Worm (Caenorhabditis elegans): ENCODE measurements around the gene vps-33.2.

vps-33.2 gene

ce11 chrII:6587264-6587870 lies 13.6 kb upstream of the vps-33.2 start, which contains the start of gene C56C10.7 (continued):
- TF ChIP-seq rec-8 (tag; optimal IDR thresholded peaks at IDR 0.05) (no peak), nhr-120 (GFP tag; IDR thresholded peaks at IDR 0.05) (no peak)

- no peak for TF ChIP-seq bed-1 (GFP tag; IDR thresholded peaks at IDR 0.05)
- peak; percentile 96 for TF ChIP-seq F49E8.2 (tag; optimal IDR thresholded peaks at IDR 0.05; ENCODE audit: insufficient read depth)
- TF ChIP-seq madf-8 (GFP tag; conservative IDR thresholded peaks at IDR 0.05) = peak; percentile 71
- no peak for TF ChIP-seq ceh-79 (tag; optimal IDR thresholded peaks at IDR 0.05)
- peak; percentile 95 for TF ChIP-seq unc-62 (GFP tag; optimal IDR thresholded peaks at IDR 0.05)
- peak; percentile 97 for TF ChIP-seq hsf-1 (GFP tag; IDR thresholded peaks at IDR 0.05)
- no peak for TF ChIP-seq mel-28 (tag; optimal IDR thresholded peaks at IDR 0.05; ENCODE audit: borderline replicate concordance)
- peak; percentile 89 for TF ChIP-seq B0336.3 (GFP tag; IDR thresholded peaks at IDR 0.05)
- TF ChIP-seq F37B4.10 (GFP tag; IDR thresholded peaks at IDR 0.05) = no peak
- TF ChIP-seq egrh-3 (GFP tag; IDR thresholded peaks at IDR 0.05) = 0 out of 2 replicates have a peak, but pooled peaks have one; percentile 45
- peak; percentile 93 for TF ChIP-seq mcd-1 (GFP tag; IDR thresholded peaks at IDR 0.05)
- TF ChIP-seq bed-2 (GFP tag; IDR thresholded peaks at IDR 0.05) = no peak
- TF ChIP-seq gei-17 (GFP tag; optimal IDR thresholded peaks at IDR 0.05) = peak; percentile 80
- TF ChIP-seq unc-130 (GFP tag; optimal IDR thresholded peaks at IDR 0.05) = peak; percentile 88
- peak; percentile 58 for TF ChIP-seq hrde-1 (tag; optimal IDR thresholded peaks at IDR 0.05; ENCODE audit: borderline replicate concordance)
- TF ChIP-seq nfya-1 (tag; optimal IDR thresholded peaks at IDR 0.05; ENCODE audit: borderline replicate concordance, insufficient read depth) = no peak
- no peak for TF ChIP-seq mxl-1 (tag; optimal IDR thresholded peaks at IDR 0.05)
- no peak for TF ChIP-seq aptf-3 (GFP tag; IDR thresholded peaks at IDR 0.05)
- TF ChIP-seq lin-26 (GFP tag; IDR thresholded peaks at IDR 0.05) = peak; percentile 45; the same call in 1 of the 2 replicates
- TF ChIP-seq madf-6 (GFP tag; IDR thresholded peaks at IDR 0.05) = peak; percentile 92
- no peak for TF ChIP-seq T07F8.4 (tag; optimal IDR thresholded peaks at IDR 0.05)
- TF ChIP-seq ztf-26 (tag; optimal IDR thresholded peaks at IDR 0.05) = peak; percentile 88
- TF ChIP-seq ceh-91 (GFP tag; IDR thresholded peaks at IDR 0.05) = peak; percentile 78
- no peak for TF ChIP-seq die-1 (tag; optimal IDR thresholded peaks at IDR 0.05)
- peak; percentile 85 for TF ChIP-seq lir-1 (GFP tag; conservative IDR thresholded peaks at IDR 0.05)
- TF ChIP-seq nfya-2 (GFP tag; IDR thresholded peaks at IDR 0.05) = no peak
- TF ChIP-seq aptf-2 (GFP tag; conservative IDR thresholded peaks at IDR 0.05) = 0 out of 2 replicates have a peak, but pooled peaks have one; percentile 13
- peak; percentile 82 for TF ChIP-seq atf-7 (tag; optimal IDR thresholded peaks at IDR 0.05)
- peak; percentile 90 for TF ChIP-seq lin-54 (GFP tag; optimal IDR thresholded peaks at IDR 0.05)
- TF ChIP-seq zfh-2 (GFP tag; conservative IDR thresholded peaks at IDR 0.05) = peak; percentile 84
- peak; percentile 79 for TF ChIP-seq snpc-4 (GFP tag; optimal IDR thresholded peaks at IDR 0.05)
- peak; percentile 83 to 90 (median 87) for TF ChIP-seq snpc-4 (tag; optimal IDR thresholded peaks at IDR 0.05)
- peak; percentile 30 for TF ChIP-seq ztf-3 (GFP tag; optimal IDR thresholded peaks at IDR 0.05)
- TF ChIP-seq lsy-27 (tag; optimal IDR thresholded peaks at IDR 0.05; ENCODE audit: borderline replicate concordance, insufficient read depth) = no peak
- TF ChIP-seq rec-8 (tag; optimal IDR thresholded peaks at IDR 0.05) = peak in 1 of 2 experiments; percentile 65
- TF ChIP-seq ztf-25 (GFP tag; IDR thresholded peaks at IDR 0.05) = no peak
- TF ChIP-seq T26A5.8 (tag; optimal IDR thresholded peaks at IDR 0.05) = no peak
- peak; percentile 53 to 80 for TF ChIP-seq let-607 (tag; optimal IDR thresholded peaks at IDR 0.05)
- peak; percentile 74; the same call in 1 of the 2 replicates for TF ChIP-seq B0019.2 (GFP tag; conservative IDR thresholded peaks at IDR 0.05)
- no peak for TF ChIP-seq nhr-120 (GFP tag; IDR thresholded peaks at IDR 0.05)
- peak; percentile 86 for TF ChIP-seq ZK185.1 (tag; optimal IDR thresholded peaks at IDR 0.05; ENCODE audit: poor library complexity, severe bottlenecking)
- peak; percentile 13 for TF ChIP-seq rpc-1 (optimal IDR thresholded peaks at IDR 0.05)
- no peak for TF ChIP-seq rpc-1 (tag; optimal IDR thresholded peaks at IDR 0.05)
- TF ChIP-seq ceh-100 (GFP tag; IDR thresholded peaks at IDR 0.05) = peak; percentile 86
These were observed 12.3 kb upstream of the vps-33.2 start, which contains the start of gene icd-1 for ce11 chrII:6588605-6589292. Gene icd-1, minus strand, starts transcription at chrII:6588655.

Data from whole organism, young adult.